Worm (Caenorhabditis elegans) whole organism, early embryonic: Measurements from ENCODE around the gene cal-1.

Experiments used
- B0310.2 ChIP-seq: sonication (generic microtip); optimal IDR thresholded peaks from 2 replicates; lab custom pipeline; 2016; ENCODE audit warnings: mild to moderate bottlenecking, missing genetic modification characterization, missing compliant biosample characterization
- F13C5.2 ChIP-seq: sonication (generic microtip); optimal IDR thresholded peaks from 2 replicates; lab custom pipeline; 2017; ENCODE audit warnings: mild to moderate bottlenecking, missing genetic modification characterization, inconsistent platforms, missing compliant biosample characterization
- aly-1 ChIP-seq: sonication (generic microtip); optimal IDR thresholded peaks from 2 replicates; lab custom pipeline; 2016; ENCODE audit warnings: missing genetic modification characterization, missing compliant biosample characterization
- ama-1 ChIP-seq: fragments of 150-350 bp; optimal IDR thresholded peaks from 2 replicates; lab custom pipeline; 2014
- ceh-13 ChIP-seq: fragments of 200-800 bp; sonication (Bioruptor generic); optimal IDR thresholded peaks from 2 replicates; lab custom pipeline; 2018; ENCODE audit warnings: mild to moderate bottlenecking, missing genetic modification characterization, missing compliant biosample characterization
- ceh-36 ChIP-seq: sonication (generic microtip); optimal IDR thresholded peaks from 2 replicates; lab custom pipeline; 2016; ENCODE audit warnings: missing genetic modification characterization, inconsistent platforms, missing compliant biosample characterization
- ets-7 ChIP-seq: sonication (generic microtip); optimal IDR thresholded peaks from 2 replicates; lab custom pipeline; 2016; ENCODE audit warnings: missing genotype, missing genetic modification characterization, missing compliant biosample characterization
- flt-1 ChIP-seq: fragments of 200-800 bp; sonication (Bioruptor generic); IDR thresholded peaks from 2 replicates; pipeline ENCODE4 v1.3.6; 2022; ENCODE audit warnings: missing genetic modification characterization, missing compliant biosample characterization
- hmbx-1 ChIP-seq: sonication (generic microtip); optimal IDR thresholded peaks from 2 replicates; lab custom pipeline; 2016; ENCODE audit warnings: mild to moderate bottlenecking, missing genetic modification characterization, missing compliant biosample characterization
- hmg-4 ChIP-seq: fragments of 200-800 bp; sonication (Bioruptor generic); optimal IDR thresholded peaks from 2 replicates; lab custom pipeline; 2018; ENCODE audit warnings: mild to moderate bottlenecking, missing genetic modification characterization, missing compliant biosample characterization
- hnd-1 ChIP-seq: sonication (generic microtip); optimal IDR thresholded peaks from 2 replicates; lab custom pipeline; 2016; ENCODE audit warnings: missing genetic modification characterization, missing compliant biosample characterization
- pes-1 ChIP-seq: fragments of 200-800 bp; sonication (Bioruptor generic); IDR thresholded peaks from 2 replicates; pipeline ENCODE4 v1.3.6; 2022; ENCODE audit warnings: missing genetic modification reagents, missing genetic modification characterization, missing compliant biosample characterization
- scrt-1 ChIP-seq: fragments of 200-800 bp; sonication (Bioruptor generic); IDR thresholded peaks from 2 replicates; pipeline ENCODE4 v1.3.6; 2022; ENCODE audit warnings: missing genetic modification characterization, missing compliant biosample characterization
- sea-1 ChIP-seq: fragments of 200-800 bp; sonication (Bioruptor generic); conservative IDR thresholded peaks from 2 replicates; pipeline ENCODE4 v1.3.6; 2022; ENCODE audit warnings: missing genetic modification characterization, missing compliant biosample characterization
- tbx-11 ChIP-seq: fragments of 200-800 bp; sonication (Bioruptor generic); IDR thresholded peaks from 2 replicates; pipeline ENCODE4 v1.3.6; 2022; ENCODE audit warnings: missing genetic modification characterization, missing compliant biosample characterization
- tbx-37 ChIP-seq: fragments of 200-800 bp; sonication (Bioruptor generic); conservative IDR thresholded peaks from 2 replicates; pipeline ENCODE4 v1.3.6; 2022; ENCODE audit warnings: missing genetic modification reagents, missing genetic modification characterization, missing compliant biosample characterization
- tra-4 ChIP-seq: sonication (generic microtip); optimal IDR thresholded peaks from 2 replicates; lab custom pipeline; 2017; ENCODE audit warnings: missing genetic modification characterization, missing compliant biosample characterization

The cal-1 gene

DNA sequence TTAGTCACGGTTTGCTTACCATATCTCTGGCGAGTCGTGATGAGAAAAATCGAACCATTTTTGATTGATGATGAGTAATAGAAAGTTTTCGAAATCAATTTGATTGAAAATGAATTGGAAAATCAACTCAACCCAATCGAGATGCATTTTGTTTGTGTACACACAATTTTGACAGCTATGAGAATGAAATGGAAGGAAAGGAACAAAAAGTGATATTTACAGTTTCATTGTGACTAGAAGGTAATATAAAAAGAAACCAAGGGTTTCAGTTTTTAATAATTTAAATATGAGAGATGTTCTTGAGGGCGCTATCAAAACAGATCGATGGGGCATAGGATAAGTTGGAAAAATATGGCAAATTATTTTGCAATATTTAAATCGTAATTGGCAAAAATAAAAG lies at the start of gene cal-1:
Gene cal-1, minus strand, starts transcription at position 101 of the 400 bp plus-strand sequence.
- no peak for TF ChIP-seq ceh-13
- TF ChIP-seq hmbx-1, result no peak
- TF ChIP-seq tra-4, result no peak
- no peak for TF ChIP-seq ceh-36 (tag; lab: Kevin White, UChicago)
- TF ChIP-seq hnd-1 (tag; lab: Kevin White, UChicago), result no peak
- no peak for TF ChIP-seq pes-1
- no peak for TF ChIP-seq B0310.2
- TF ChIP-seq hmg-4, result no peak
- TF ChIP-seq tbx-11 (GFP tag; lab: Robert Waterston, UW), result no peak
- TF ChIP-seq F13C5.2 (tag; lab: Kevin White, UChicago), result no peak
- TF ChIP-seq scrt-1, result no peak
- TF ChIP-seq ets-7 (tag; lab: Kevin White, UChicago), result no peak
- TF ChIP-seq ama-1 (lab: Kevin White, UChicago), result no peak
- TF ChIP-seq tbx-37 (GFP tag; lab: Robert Waterston, UW), result no peak
- no peak for TF ChIP-seq flt-1 (GFP tag; lab: Robert Waterston, UW)
- no peak for TF ChIP-seq sea-1
- TF ChIP-seq aly-1 (tag; lab: Kevin White, UChicago), result no peak

- TF ChIP-seq aly-1 (tag; lab: Kevin White, UChicago) (no peak), B0310.2 (no peak), pes-1 (no peak), flt-1 (GFP tag; lab: Robert Waterston, UW) (no peak), F13C5.2 (tag; lab: Kevin White, UChicago) (no peak), tbx-37 (GFP tag; lab: Robert Waterston, UW) (no peak), ets-7 (tag; lab: Kevin White, UChicago) (no peak), scrt-1 (no peak), hmbx-1 (no peak), ama-1 (lab: Kevin White, UChicago) (no peak), hmg-4 (no peak), tbx-11 (GFP tag; lab: Robert Waterston, UW) (no peak), tra-4 (no peak), sea-1 (no peak), hnd-1 (tag; lab: Kevin White, UChicago) (no peak), ceh-36 (tag; lab: Kevin White, UChicago) (no peak), ceh-13 (no peak)
Observed at ce11 chrV:12564902-12565301, 47.9 kb upstream of the cal-1 start.

- TF ChIP-seq ama-1 (lab: Kevin White, UChicago) (no peak), B0310.2 (no peak), hnd-1 (tag; lab: Kevin White, UChicago) (no peak), tbx-11 (GFP tag; lab: Robert Waterston, UW) (no peak), ets-7 (tag; lab: Kevin White, UChicago) (no peak), hmg-4 (no peak), tra-4 (no peak), hmbx-1 (no peak), flt-1 (GFP tag; lab: Robert Waterston, UW) (no peak), ceh-36 (tag; lab: Kevin White, UChicago) (no peak), sea-1 (no peak), scrt-1 (no peak), aly-1 (tag; lab: Kevin White, UChicago) (no peak), pes-1 (no peak), ceh-13 (no peak), tbx-37 (GFP tag; lab: Robert Waterston, UW) (no peak), F13C5.2 (tag; lab: Kevin White, UChicago) (no peak)
Observed at ce11 chrV:12563187-12563586, 46.1 kb upstream of the cal-1 start, which contains the start of gene mrps-5. TSS of gene mrps-5 (plus strand) at chrV:12563487.

DNA sequence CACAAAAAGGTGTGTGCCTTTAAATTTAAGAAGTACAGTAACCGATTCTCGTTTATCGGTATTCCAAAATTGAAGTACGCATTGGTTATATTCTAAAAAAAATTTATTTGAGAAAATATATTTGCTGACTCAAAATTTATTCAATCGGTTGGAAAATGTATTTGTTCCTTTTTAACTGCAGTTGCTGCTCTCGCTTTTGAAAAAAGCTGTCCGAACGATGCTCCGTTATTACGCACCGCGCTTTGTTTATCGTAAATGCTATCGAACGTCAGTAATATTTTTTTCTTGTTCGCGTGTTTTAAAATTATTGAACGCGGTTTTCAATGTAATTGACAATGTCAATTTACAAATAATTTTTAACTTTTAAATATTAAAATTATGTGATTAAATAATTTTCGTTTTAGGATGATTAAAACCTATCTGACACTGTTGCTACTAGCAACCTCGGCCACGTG lies 43.3 kb upstream of the cal-1 start, which contains the start of gene sel-1:
Gene sel-1, plus strand, starts transcription at position 405 of the 455 bp plus-strand sequence.
- no peak for TF ChIP-seq hmbx-1
- no peak for TF ChIP-seq ceh-13
- TF ChIP-seq ceh-36 (tag; lab: Kevin White, UChicago), result no peak
- no peak for TF ChIP-seq F13C5.2 (tag; lab: Kevin White, UChicago)
- TF ChIP-seq B0310.2, result no peak
- no peak for TF ChIP-seq scrt-1
- TF ChIP-seq ets-7 (tag; lab: Kevin White, UChicago), result no peak
- no peak for TF ChIP-seq hnd-1 (tag; lab: Kevin White, UChicago)
- TF ChIP-seq tbx-37 (GFP tag; lab: Robert Waterston, UW), result no peak
- no peak for TF ChIP-seq tra-4
- no peak for TF ChIP-seq aly-1 (tag; lab: Kevin White, UChicago)
- no peak for TF ChIP-seq hmg-4
- no peak for TF ChIP-seq pes-1

- TF ChIP-seq tra-4 (no peak), tbx-37 (GFP tag; lab: Robert Waterston, UW) (no peak)
Observed at ce11 chrV:12556904-12557303, 39.9 kb upstream of the cal-1 start.

ce11 chrV:12555872-12556271 lies 38.8 kb upstream of the cal-1 start:
- no peak for TF ChIP-seq B0310.2
- no peak for TF ChIP-seq hmg-4
- no peak for TF ChIP-seq ama-1 (lab: Kevin White, UChicago)
- TF ChIP-seq flt-1 (GFP tag; lab: Robert Waterston, UW), result no peak
- no peak for TF ChIP-seq sea-1
- no peak for TF ChIP-seq ets-7 (tag; lab: Kevin White, UChicago)
- TF ChIP-seq ceh-13, result no peak
- TF ChIP-seq F13C5.2 (tag; lab: Kevin White, UChicago), result no peak
- TF ChIP-seq hmbx-1, result no peak
- TF ChIP-seq tbx-37 (GFP tag; lab: Robert Waterston, UW), result no peak
- TF ChIP-seq hnd-1 (tag; lab: Kevin White, UChicago), result no peak
- TF ChIP-seq aly-1 (tag; lab: Kevin White, UChicago), result no peak
- no peak for TF ChIP-seq tra-4
- no peak for TF ChIP-seq pes-1

DNA sequence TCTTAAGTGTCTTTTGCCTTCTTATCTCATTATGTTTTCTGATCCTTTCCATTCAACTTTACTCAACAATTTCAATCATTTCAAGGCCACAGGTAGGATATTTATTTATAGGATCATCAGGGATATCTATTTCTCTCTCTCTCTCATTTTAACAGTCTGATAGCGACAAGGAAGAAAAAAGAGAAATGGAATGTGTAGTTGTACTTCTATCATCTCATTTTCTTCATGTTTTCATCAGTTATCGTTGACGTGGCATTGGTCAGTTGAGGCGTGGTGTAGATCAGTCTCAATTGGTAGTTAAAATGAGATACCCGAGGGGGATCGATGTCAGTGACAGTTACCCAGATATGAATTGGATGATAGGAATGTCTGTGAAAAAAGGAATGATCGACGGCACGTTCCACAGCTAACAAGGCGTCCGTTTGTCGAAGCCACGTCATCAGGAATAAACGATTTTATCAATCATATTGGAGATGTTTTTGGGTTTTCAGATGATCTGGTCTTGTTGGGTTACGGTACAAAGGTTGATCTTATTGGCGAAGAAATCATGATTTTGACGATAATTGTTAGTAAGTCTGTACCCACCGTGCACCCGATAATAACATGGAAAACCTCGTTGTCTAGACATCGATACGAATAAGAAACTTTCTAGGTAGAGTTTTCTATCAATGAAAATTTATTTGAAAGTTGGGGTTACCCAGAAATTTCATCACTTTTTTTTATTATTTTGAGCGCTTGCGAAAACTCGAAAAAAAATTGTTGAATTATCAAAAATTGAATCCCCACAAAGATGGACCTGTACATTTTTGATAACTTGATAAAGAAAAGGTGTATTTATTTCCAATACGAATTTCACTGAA lies 37.4 kb upstream of the cal-1 start:
- no peak for TF ChIP-seq hmg-4
- TF ChIP-seq ceh-13, result no peak
